Worm (Caenorhabditis elegans) whole organism, mixed stage, embryonic: Measurements from ENCODE around the gene C16C8.21.

Experiments
- M03D4.4 ChIP-seq: sonication (generic microtip); optimal IDR thresholded peaks from 2 replicates; lab custom pipeline; 2017; ENCODE audit warnings: mild to moderate bottlenecking, missing genetic modification characterization, missing compliant biosample characterization
- bed-3 ChIP-seq: fragments of 200-800 bp; sonication (Bioruptor generic); optimal IDR thresholded peaks from 3 replicates; lab custom pipeline; 2018; ENCODE audit warnings: mild to moderate bottlenecking, missing genetic modification characterization, moderate library complexity, missing compliant biosample characterization
- blmp-1 ChIP-seq: fragments of 150-350 bp; optimal IDR thresholded peaks from 2 replicates; lab custom pipeline; 2014; ENCODE audit warnings: missing biosample characterization, missing genetic modification characterization
- ceh-43 ChIP-seq: fragments of 200-800 bp; sonication (Bioruptor generic); optimal IDR thresholded peaks from 2 replicates; lab custom pipeline; 2018; ENCODE audit warnings: mild to moderate bottlenecking, missing genetic modification characterization, moderate library complexity, missing compliant biosample characterization
- ces-1 ChIP-seq: fragments of 150-350 bp; optimal IDR thresholded peaks from 2 replicates; lab custom pipeline; 2014; ENCODE audit warnings: missing biosample characterization, missing genetic modification reagents, missing genetic modification characterization
- cnd-1 ChIP-seq: fragments of 200-800 bp; sonication (Bioruptor generic); optimal IDR thresholded peaks from 2 replicates; lab custom pipeline; 2018; ENCODE audit warnings: mild to moderate bottlenecking, missing genetic modification characterization, missing compliant biosample characterization
- drap-1 ChIP-seq: fragments of 200-800 bp; sonication (Bioruptor generic); optimal IDR thresholded peaks from 3 replicates; lab custom pipeline; 2018; ENCODE audit warnings: mild to moderate bottlenecking, missing genetic modification characterization, missing compliant biosample characterization
- elt-3 ChIP-seq: fragments of 150-350 bp; optimal IDR thresholded peaks from 2 replicates; lab custom pipeline; 2014; ENCODE audit warnings: missing biosample characterization, missing genetic modification characterization
- flh-1 ChIP-seq: fragments of 200-800 bp; sonication (Bioruptor generic); optimal IDR thresholded peaks from 2 replicates; lab custom pipeline; 2018; ENCODE audit warnings: mild to moderate bottlenecking, missing genetic modification characterization, moderate library complexity, missing compliant biosample characterization
- ham-2 ChIP-seq: fragments of 200-800 bp; sonication (Bioruptor generic); optimal IDR thresholded peaks from 2 replicates; lab custom pipeline; 2018; ENCODE audit warnings: mild to moderate bottlenecking, missing genetic modification characterization, missing compliant biosample characterization
- hlh-1 ChIP-seq: fragments of 150-350 bp; optimal IDR thresholded peaks from 2 replicates; lab custom pipeline; 2014; ENCODE audit warnings: missing biosample characterization, missing genetic modification reagents, missing genetic modification characterization
- lin-13 ChIP-seq: fragments of 150-350 bp; optimal IDR thresholded peaks from 2 replicates; lab custom pipeline; 2014; ENCODE audit warnings: missing biosample characterization, missing genetic modification characterization
- lin-32 ChIP-seq: fragments of 200-800 bp; sonication (Bioruptor generic); optimal IDR thresholded peaks from 2 replicates; lab custom pipeline; 2018; ENCODE audit warnings: mild to moderate bottlenecking, missing genetic modification characterization, missing compliant biosample characterization
- lsy-2 ChIP-seq: fragments of 150-350 bp; optimal IDR thresholded peaks from 2 replicates; lab custom pipeline; 2014; ENCODE audit warnings: missing biosample characterization, missing genetic modification characterization
- mep-1 ChIP-seq: fragments of 150-350 bp; optimal IDR thresholded peaks from 2 replicates; lab custom pipeline; 2017; ENCODE audit warnings: missing biosample characterization, missing genetic modification reagents, missing genetic modification characterization, inconsistent platforms
- mls-2 ChIP-seq: sonication (generic microtip); optimal IDR thresholded peaks from 2 replicates; lab custom pipeline; 2016; ENCODE audit warnings: mild to moderate bottlenecking, missing genetic modification characterization, moderate library complexity, missing compliant biosample characterization
- nhr-12 ChIP-seq: fragments of 150-350 bp; optimal IDR thresholded peaks from 2 replicates; lab custom pipeline; 2014; ENCODE audit warnings: missing biosample characterization, missing genetic modification characterization
- nhr-2 ChIP-seq: fragments of 150-350 bp; optimal IDR thresholded peaks from 2 replicates; lab custom pipeline; 2014; ENCODE audit warnings: missing biosample characterization, missing genetic modification characterization
- nhr-237 ChIP-seq: fragments of 150-350 bp; optimal IDR thresholded peaks from 2 replicates; lab custom pipeline; 2014; ENCODE audit warnings: missing biosample characterization, missing genetic modification characterization
- nhr-28 ChIP-seq: fragments of 150-350 bp; optimal IDR thresholded peaks from 2 replicates; lab custom pipeline; 2014; ENCODE audit warnings: missing biosample characterization, missing genetic modification characterization
- nhr-76 ChIP-seq: sonication (generic microtip); optimal IDR thresholded peaks from 2 replicates; lab custom pipeline; 2017; ENCODE audit warnings: missing biosample characterization, missing genetic modification characterization
- pha-4 ChIP-seq: fragments of 150-350 bp; optimal IDR thresholded peaks from 2 replicates; lab custom pipeline; 2018; ENCODE audit warnings: missing biosample characterization, missing genetic modification reagents, missing genetic modification characterization
- sem-2 ChIP-seq: fragments of 200-800 bp; sonication (Bioruptor generic); optimal IDR thresholded peaks from 2 replicates; lab custom pipeline; 2018; ENCODE audit warnings: mild to moderate bottlenecking, missing genetic modification characterization, missing compliant biosample characterization
- snpc-4 ChIP-seq: fragments of 150-350 bp; optimal IDR thresholded peaks from 2 replicates; lab custom pipeline; 2014; ENCODE audit warnings: missing biosample characterization, missing genetic modification characterization
- sptf-1 ChIP-seq: sonication (generic microtip); optimal IDR thresholded peaks from 2 replicates; lab custom pipeline; 2017; ENCODE audit warnings: mild to moderate bottlenecking, missing genetic modification characterization, moderate library complexity, missing compliant biosample characterization
- unc-120 ChIP-seq: sonication (generic microtip); optimal IDR thresholded peaks from 2 replicates; lab custom pipeline; 2017; ENCODE audit warnings: missing genetic modification characterization, missing compliant biosample characterization; ENCODE audit not compliant: poor library complexity, severe bottlenecking
- unc-39 ChIP-seq: fragments of 150-350 bp; optimal IDR thresholded peaks from 2 replicates; lab custom pipeline; 2014; ENCODE audit warnings: missing biosample characterization, missing genetic modification characterization
- unc-62 ChIP-seq: fragments of 150-350 bp; optimal IDR thresholded peaks from 2 replicates; lab custom pipeline; 2014; ENCODE audit warnings: missing biosample characterization, missing genetic modification reagents, missing genetic modification characterization
- zip-8 ChIP-seq: fragments of 150-350 bp; optimal IDR thresholded peaks from 2 replicates; lab custom pipeline; 2014; ENCODE audit warnings: missing biosample characterization, missing genetic modification characterization
- ztf-11 ChIP-seq: fragments of 150-350 bp; optimal IDR thresholded peaks from 2 replicates; lab custom pipeline; 2014; ENCODE audit warnings: missing biosample characterization, missing genetic modification characterization

Gene C16C8.21

ce11 chrII:3439842-3440640 lies 8.0 kb upstream of the C16C8.21 start:
- peak; percentile 64 for TF ChIP-seq zip-8 (tag; lab: Kevin White, UChicago)
- no peak for TF ChIP-seq mls-2 (tag; lab: Kevin White, UChicago)

ce11 chrII:3440641-3440926 lies 7.4 kb upstream of the C16C8.21 start, which contains the start of gene C16C8.17:
Gene C16C8.17 (plus strand): TSS chrII:3440827.
- TF ChIP-seq mep-1 (tag; lab: Kevin White, UChicago) (no peak), elt-3 (no peak), cnd-1 (tag; lab: Kevin White, UChicago) (no peak), zip-8 (tag; lab: Kevin White, UChicago) (no peak), mls-2 (tag; lab: Kevin White, UChicago) (no peak), flh-1 (no peak), ztf-11 (no peak), nhr-2 (tag; lab: Kevin White, UChicago) (no peak), lin-32 (GFP tag; lab: Kevin White, UChicago) (no peak), unc-39 (tag; lab: Kevin White, UChicago) (no peak), M03D4.4 (tag; lab: Kevin White, UChicago) (no peak), nhr-12 (tag; lab: Kevin White, UChicago) (no peak), unc-120 (no peak), hlh-1 (tag; lab: Kevin White, UChicago) (no peak), lsy-2 (tag; lab: Kevin White, UChicago) (no peak), lin-13 (tag; lab: Kevin White, UChicago) (no peak), ceh-43 (GFP tag; lab: Kevin White, UChicago) (no peak)

- TF ChIP-seq flh-1 (no peak), pha-4 (tag; lab: Kevin White, UChicago) (no peak), blmp-1 (no peak), drap-1 (GFP tag; lab: Kevin White, UChicago) (no peak), bed-3 (GFP tag; lab: Kevin White, UChicago) (no peak), elt-3 (no peak), nhr-76 (tag; lab: Kevin White, UChicago) (no peak), M03D4.4 (tag; lab: Kevin White, UChicago) (no peak), lin-13 (tag; lab: Kevin White, UChicago) (no peak), unc-62 (no peak), mep-1 (tag; lab: Kevin White, UChicago) (no peak), ces-1 (no peak), zip-8 (tag; lab: Kevin White, UChicago) (no peak), lin-32 (GFP tag; lab: Kevin White, UChicago) (no peak), snpc-4 (tag; lab: Kevin White, UChicago) (no peak), nhr-237 (tag; lab: Kevin White, UChicago) (no peak), mls-2 (tag; lab: Kevin White, UChicago) (no peak), lsy-2 (tag; lab: Kevin White, UChicago) (no peak), nhr-28 (no peak), unc-39 (tag; lab: Kevin White, UChicago) (no peak)
Observed at ce11 chrII:3441377-3441776, 6.6 kb upstream of the C16C8.21 start, which contains the start of gene C16C8.27. Gene C16C8.27 (plus strand): TSS chrII:3441677.

ce11 chrII:3443154-3443553 lies 4.9 kb upstream of the C16C8.21 start, which contains the start of gene C16C8.22:
Gene C16C8.22 (minus strand): TSS chrII:3443254.
- TF ChIP-seq zip-8 (tag; lab: Kevin White, UChicago) (no peak), unc-62 (no peak), hlh-1 (tag; lab: Kevin White, UChicago) (no peak)

- TF ChIP-seq nhr-76 (tag; lab: Kevin White, UChicago) = no peak
- no peak for TF ChIP-seq flh-1
- no peak for TF ChIP-seq ztf-11
- no peak for TF ChIP-seq nhr-12 (tag; lab: Kevin White, UChicago)
- TF ChIP-seq sptf-1 = no peak
- TF ChIP-seq bed-3 (GFP tag; lab: Kevin White, UChicago) = no peak
- no peak for TF ChIP-seq ham-2 (GFP tag; lab: Kevin White, UChicago)
- no peak for TF ChIP-seq ceh-43 (GFP tag; lab: Kevin White, UChicago)
- no peak for TF ChIP-seq sem-2 (GFP tag; lab: Kevin White, UChicago)
- TF ChIP-seq elt-3 = no peak
- no peak for TF ChIP-seq zip-8 (tag; lab: Kevin White, UChicago)
Observed at ce11 chrII:3444280-3444679, 3.7 kb upstream of the C16C8.21 start, which contains the start of gene C16C8.4. Gene C16C8.4 (minus strand): TSS chrII:3444380.
